Fruit fly (Drosophila melanogaster) whole organism, embryonic: Measurements from ENCODE around the gene Lrrk.

Experiments used
- Awh ChIP-seq: fragments of 200-800 bp; sonication (Bioruptor generic); IDR thresholded peaks from 2 replicates; pipeline ENCODE4, ENCODE4 v1.3.6; 2022; ENCODE audit warnings: missing biosample characterization, missing genetic modification characterization
- CG10274 ChIP-seq: fragments of 200-800 bp; sonication (Bioruptor generic); optimal IDR thresholded peaks from 3 replicates; lab custom pipeline; 2017; ENCODE audit warnings: missing biosample characterization, mild to moderate bottlenecking, missing genetic modification characterization
- CG15011 ChIP-seq: fragments of 200-800 bp; sonication (Bioruptor generic); optimal IDR thresholded peaks from 3 replicates; lab custom pipeline; 2018; ENCODE audit warnings: missing biosample characterization, mild to moderate bottlenecking, missing genetic modification characterization
- CG18476 ChIP-seq: fragments of 200-800 bp; sonication (Bioruptor generic); optimal IDR thresholded peaks from 2 replicates; lab custom pipeline; 2016; ENCODE audit warnings: missing biosample characterization, mild to moderate bottlenecking, missing genetic modification characterization
- CG2116 ChIP-seq: fragments of 200-800 bp; sonication (Bioruptor generic); optimal IDR thresholded peaks from 3 replicates; lab custom pipeline; 2018; ENCODE audit warnings: missing biosample characterization, mild to moderate bottlenecking, missing genetic modification characterization
- CG2120 ChIP-seq: fragments of 200-800 bp; sonication (Bioruptor generic); optimal IDR thresholded peaks from 3 replicates; lab custom pipeline; 2016; ENCODE audit warnings: missing biosample characterization, missing genetic modification characterization
- CG3065 ChIP-seq: fragments of 200-800 bp; sonication (Bioruptor generic); optimal IDR thresholded peaks from 2 replicates; lab custom pipeline; 2016; ENCODE audit warnings: missing biosample characterization, missing genetic modification characterization
- CG31365 ChIP-seq: fragments of 200-800 bp; sonication (Bioruptor generic); optimal IDR thresholded peaks from 2 replicates; lab custom pipeline; 2018; ENCODE audit warnings: missing biosample characterization, mild to moderate bottlenecking, missing genetic modification characterization
- CG31388 ChIP-seq: fragments of 200-800 bp; sonication (Bioruptor generic); optimal IDR thresholded peaks from 2 replicates; lab custom pipeline; 2016; ENCODE audit warnings: missing biosample characterization, missing genetic modification characterization
- CG43689 ChIP-seq: fragments of 200-800 bp; sonication (Bioruptor generic); IDR thresholded peaks from 2 replicates; pipeline ENCODE4 v1.3.6; 2022; ENCODE audit warnings: missing biosample characterization, missing genetic modification characterization
- CG5953 ChIP-seq: fragments of 200-800 bp; sonication (Bioruptor generic); IDR thresholded peaks from 2 replicates; pipeline ENCODE4 v1.3.6; 2022; ENCODE audit warnings: missing biosample characterization, missing genetic modification characterization
- CG6272 ChIP-seq: fragments of 200-800 bp; sonication (Bioruptor generic); IDR thresholded peaks from 2 replicates; pipeline ENCODE4 v1.3.6; 2022; ENCODE audit warnings: missing biosample characterization, missing genetic modification characterization
- CG7372 ChIP-seq: fragments of 200-800 bp; sonication (Bioruptor generic); IDR thresholded peaks from 2 replicates; pipeline ENCODE4 v1.3.6; 2022; ENCODE audit warnings: missing biosample characterization, missing genetic modification characterization
- CG7745 ChIP-seq: fragments of 200-800 bp; sonication (Bioruptor generic); optimal IDR thresholded peaks from 2 replicates; lab custom pipeline; 2018; ENCODE audit warnings: missing biosample characterization, mild to moderate bottlenecking, missing genetic modification characterization, moderate library complexity
- CG9609 ChIP-seq: fragments of 200-800 bp; sonication (Bioruptor generic); optimal IDR thresholded peaks from 3 replicates; lab custom pipeline; 2016; ENCODE audit warnings: missing biosample characterization, missing genetic modification characterization
- Chrac-16 ChIP-seq: fragments of 200-800 bp; sonication (Bioruptor generic); optimal IDR thresholded peaks from 3 replicates; lab custom pipeline; 2016; ENCODE audit warnings: missing biosample characterization, missing genetic modification characterization
- D19A ChIP-seq: fragments of 200-800 bp; optimal IDR thresholded peaks from 3 replicates; lab custom pipeline; 2019; ENCODE audit warnings: missing biosample characterization, mild to moderate bottlenecking, missing genetic modification characterization, moderate library complexity
- Doc2 ChIP-seq: fragments of 200-800 bp; sonication (Bioruptor generic); IDR thresholded peaks from 2 replicates; pipeline ENCODE4 v1.3.6; 2022; ENCODE audit warnings: missing biosample characterization, missing genetic modification characterization
- Fer1 ChIP-seq: fragments of 200-800 bp; sonication (Bioruptor generic); optimal IDR thresholded peaks from 2 replicates; lab custom pipeline; 2017; ENCODE audit warnings: missing biosample characterization, mild to moderate bottlenecking, missing genetic modification characterization
- Gsc ChIP-seq: fragments of 200-800 bp; sonication (Bioruptor generic); IDR thresholded peaks from 2 replicates; pipeline ENCODE4 v1.3.6; 2022; ENCODE audit warnings: missing biosample characterization, missing genetic modification characterization
- HHEX ChIP-seq: fragments of 200-800 bp; sonication (Bioruptor generic); optimal IDR thresholded peaks from 3 replicates; lab custom pipeline; 2017; ENCODE audit warnings: missing biosample characterization, mild to moderate bottlenecking, missing genetic modification characterization, missing genetic modification reagents
- HmgZ ChIP-seq: fragments of 200-800 bp; sonication (Bioruptor generic); optimal IDR thresholded peaks from 2 replicates; lab custom pipeline; 2018; ENCODE audit warnings: missing biosample characterization, mild to moderate bottlenecking, missing genetic modification characterization
- MBD-R2 ChIP-seq: fragments of 200-800 bp; sonication (Bioruptor generic); IDR thresholded peaks from 2 replicates; pipeline ENCODE4 v1.3.6; 2022; ENCODE audit warnings: missing biosample characterization, missing genetic modification characterization
- Mad ChIP-seq: fragments of 200-800 bp; sonication (Bioruptor generic); optimal IDR thresholded peaks from 2 replicates; lab custom pipeline; 2016; ENCODE audit warnings: missing biosample characterization, missing genetic modification characterization
- NfI ChIP-seq: fragments of 200-800 bp; sonication (Bioruptor generic); optimal IDR thresholded peaks from 3 replicates; lab custom pipeline; 2018; ENCODE audit warnings: missing biosample characterization, mild to moderate bottlenecking, missing genetic modification characterization, moderate library complexity
- Ravus ChIP-seq: fragments of 200-800 bp; sonication (Bioruptor generic); IDR thresholded peaks from 2 replicates; pipeline ENCODE4 v1.3.6; 2022; ENCODE audit warnings: missing biosample characterization, missing genetic modification characterization
- Sin3A ChIP-seq: fragments of >200 bp; optimal IDR thresholded peaks from 2 replicates; lab custom pipeline; 2018
- TFAM ChIP-seq: fragments of 200-800 bp; sonication (Bioruptor generic); optimal IDR thresholded peaks from 2 replicates; lab custom pipeline; 2017; ENCODE audit warnings: missing biosample characterization, missing genetic modification characterization, inconsistent platforms
- Trl ChIP-seq, 3 experiments: fragments of >200 bp in 2 of 3; fragments of 200-800 bp in 1 of 3; sonication (Bioruptor generic) in 1 of 3; optimal IDR thresholded peaks; 2 replicates in 1 of 3; 3 replicates in 2 of 3; lab custom pipeline; 2016 to 2017; ENCODE audit warnings: missing biosample characterization in 1 of 3, missing genetic modification characterization in 1 of 3
- bab2 ChIP-seq: fragments of 200-800 bp; sonication (Bioruptor generic); optimal IDR thresholded peaks from 2 replicates; lab custom pipeline; 2016; ENCODE audit warnings: missing biosample characterization, missing genetic modification characterization
- cas ChIP-seq: fragments of 200-800 bp; sonication (Bioruptor generic); IDR thresholded peaks from 2 replicates; pipeline ENCODE4 v1.3.6; 2022; ENCODE audit warnings: missing biosample characterization, missing genetic modification characterization
- chm ChIP-seq: fragments of 200-800 bp; sonication (Bioruptor generic); IDR thresholded peaks from 2 replicates; pipeline ENCODE4 v1.3.6; 2022; ENCODE audit warnings: missing biosample characterization, missing genetic modification characterization
- dm ChIP-seq: fragments of 200-800 bp; sonication (Bioruptor generic); optimal IDR thresholded peaks from 3 replicates; lab custom pipeline; 2016; ENCODE audit warnings: missing biosample characterization, missing genetic modification characterization
- eve ChIP-seq, 2 experiments: fragments of >200 bp; optimal IDR thresholded peaks; 2 replicates each; lab custom pipeline; 2017; ENCODE audit warnings: missing biosample characterization in 2 of 2, missing genetic modification characterization in 2 of 2
- fd102C ChIP-seq: fragments of 200-800 bp; sonication (Bioruptor generic); optimal IDR thresholded peaks from 2 replicates; lab custom pipeline; 2018; ENCODE audit warnings: missing biosample characterization, mild to moderate bottlenecking, missing genetic modification characterization, moderate library complexity
- fd96Cb ChIP-seq: fragments of 200-800 bp; sonication (Bioruptor generic); optimal IDR thresholded peaks from 2 replicates; lab custom pipeline; 2018; ENCODE audit warnings: missing biosample characterization, mild to moderate bottlenecking, missing genetic modification characterization, moderate library complexity
- fu2 ChIP-seq: fragments of 200-800 bp; sonication (Bioruptor generic); optimal IDR thresholded peaks from 2 replicates; lab custom pipeline; 2016; ENCODE audit warnings: missing biosample characterization, missing genetic modification characterization
- gt ChIP-seq: fragments of 200-800 bp; sonication (Bioruptor generic); IDR thresholded peaks from 2 replicates; pipeline ENCODE4 v1.3.6; 2022; ENCODE audit warnings: missing biosample characterization, missing genetic modification characterization
- jumu ChIP-seq: fragments of 200-800 bp; sonication (Bioruptor generic); optimal IDR thresholded peaks from 3 replicates; lab custom pipeline; 2016; ENCODE audit warnings: missing biosample characterization, missing genetic modification characterization
- kay ChIP-seq: fragments of 200-800 bp; sonication (Bioruptor generic); optimal IDR thresholded peaks from 2 replicates; lab custom pipeline; 2016; ENCODE audit warnings: missing biosample characterization, missing genetic modification characterization
- mld ChIP-seq: fragments of 200-800 bp; sonication (Bioruptor generic); IDR thresholded peaks from 3 replicates; pipeline ENCODE4 v1.3.6; 2022; ENCODE audit warnings: missing biosample characterization, missing genetic modification characterization; ENCODE audit not compliant: partially characterized antibody
- pum ChIP-seq: fragments of 200-800 bp; sonication (Bioruptor generic); optimal IDR thresholded peaks from 2 replicates; lab custom pipeline; 2016; ENCODE audit warnings: missing biosample characterization, missing genetic modification characterization
- sd ChIP-seq: fragments of 200-800 bp; sonication (Bioruptor generic); optimal IDR thresholded peaks from 3 replicates; lab custom pipeline; 2018; ENCODE audit warnings: missing biosample characterization, mild to moderate bottlenecking, missing genetic modification characterization, moderate library complexity
- sima ChIP-seq: fragments of 200-800 bp; sonication (Bioruptor generic); optimal IDR thresholded peaks from 2 replicates; lab custom pipeline; 2016; ENCODE audit warnings: missing biosample characterization, missing genetic modification characterization
- slbo ChIP-seq: fragments of 200-800 bp; sonication (Bioruptor generic); IDR thresholded peaks from 2 replicates; pipeline ENCODE4 v1.3.6; 2022; ENCODE audit warnings: missing biosample characterization, missing genetic modification characterization
- sqz ChIP-seq: fragments of 200-800 bp; sonication (Bioruptor generic); optimal IDR thresholded peaks from 3 replicates; lab custom pipeline; 2018; ENCODE audit warnings: missing biosample characterization, mild to moderate bottlenecking, missing genetic modification characterization
- sr ChIP-seq: fragments of 200-800 bp; sonication (Bioruptor generic); IDR thresholded peaks from 3 replicates; pipeline ENCODE4 v1.3.6; 2022; ENCODE audit warnings: missing biosample characterization, missing genetic modification characterization
- sug ChIP-seq: fragments of 200-800 bp; optimal IDR thresholded peaks from 2 replicates; lab custom pipeline; 2019; ENCODE audit warnings: missing biosample characterization, mild to moderate bottlenecking, missing genetic modification characterization, moderate library complexity
- toy ChIP-seq: fragments of 200-800 bp; sonication (Bioruptor generic); IDR thresholded peaks from 2 replicates; pipeline ENCODE4 v1.3.6; 2022; ENCODE audit warnings: missing biosample characterization, missing genetic modification characterization
- zf30C ChIP-seq: fragments of 200-800 bp; sonication (Bioruptor generic); optimal IDR thresholded peaks from 3 replicates; lab custom pipeline; 2018; ENCODE audit warnings: missing biosample characterization, mild to moderate bottlenecking, missing genetic modification characterization

The Lrrk gene

DNA sequence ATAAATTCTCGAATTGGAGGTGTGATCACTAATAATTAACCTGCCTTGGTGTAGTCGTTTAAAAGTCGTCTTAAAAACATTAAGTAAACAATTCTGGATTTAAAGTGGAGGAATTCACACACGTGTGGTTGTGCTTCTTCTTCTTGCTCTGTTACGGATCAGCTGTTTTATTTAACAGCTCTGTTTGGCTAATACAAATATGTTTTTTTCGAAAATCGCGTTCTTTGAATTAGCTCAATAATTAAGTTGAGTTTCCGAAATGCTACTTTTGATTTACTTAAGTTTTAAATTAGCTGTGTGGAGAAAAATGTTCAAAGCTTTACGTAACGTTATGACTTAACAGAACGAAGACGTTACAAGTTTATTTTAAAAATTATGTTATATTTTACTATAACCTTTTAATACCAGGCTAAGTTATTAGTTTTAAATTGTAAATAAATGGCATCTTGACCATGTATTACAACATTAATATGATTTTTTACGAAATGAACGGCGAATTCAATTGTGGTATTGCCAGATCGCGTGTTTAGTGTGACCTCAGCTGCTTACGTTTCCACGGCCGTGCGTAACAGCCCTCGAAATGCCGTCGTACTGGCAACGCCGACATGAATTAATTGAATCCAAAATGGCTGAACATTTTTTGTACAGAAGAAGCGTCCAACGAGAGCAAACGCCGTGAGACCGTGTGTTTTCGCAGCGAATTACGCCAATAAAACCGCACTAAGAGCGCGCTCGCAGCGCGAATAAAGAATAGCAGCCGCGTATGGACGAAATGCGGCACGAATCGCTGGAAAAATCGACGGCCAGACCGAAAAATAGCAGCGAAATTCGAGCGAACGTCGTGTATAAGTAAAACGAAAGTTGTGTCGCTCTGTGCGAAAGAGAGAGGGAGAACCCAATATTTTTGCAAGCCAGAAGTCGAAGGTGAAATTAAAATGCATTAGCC is 42.5 kb upstream of the Lrrk start, which contains the start of the genes Pus1 and bon (continued):
- TF ChIP-seq CG18476 (GFP tag; lab: Kevin White, UChicago) = no peak
- TF ChIP-seq pum (GFP tag; lab: Kevin White, UChicago) = peak; percentile 14
- TF ChIP-seq CG43689 = no peak
- TF ChIP-seq jumu (GFP tag; lab: Kevin White, UChicago) = peak; percentile 32
- TF ChIP-seq Doc2 = no peak
- TF ChIP-seq sug (tag; lab: Kevin White, UChicago) = peak; percentile 47
- peak; percentile 12 for TF ChIP-seq NfI (GFP tag; lab: Kevin White, UChicago)
- peak in 1 of 2 experiments; percentile 34 for TF ChIP-seq Trl (optimal IDR thresholded peaks at IDR 0.05; lab: Kevin White, UChicago)
- no peak for TF ChIP-seq Trl (GFP tag; optimal IDR thresholded peaks at IDR 0.05; lab: Kevin White, UChicago)
- TF ChIP-seq CG7745 (tag; lab: Kevin White, UChicago) = no peak
- no peak for TF ChIP-seq Ravus (GFP tag; lab: Robert Waterston, UW)
- TF ChIP-seq gt (GFP tag; lab: Robert Waterston, UW) = no peak
- TF ChIP-seq fd102C (GFP tag; lab: Kevin White, UChicago) = no peak
- TF ChIP-seq zf30C (GFP tag; lab: Kevin White, UChicago) = no peak
- 0 out of 2 replicates have a peak, but pooled peaks have one; percentile 34 for TF ChIP-seq MBD-R2
- no peak for TF ChIP-seq Gsc (GFP tag; lab: Robert Waterston, UW)
- peak; percentile 52; the same call in 1 of the 2 replicates for TF ChIP-seq slbo
- peak; percentile 68 for TF ChIP-seq sd (tag; lab: Kevin White, UChicago)
- TF ChIP-seq Mad (GFP tag; lab: Kevin White, UChicago) = peak; percentile 42
- TF ChIP-seq CG2116 = no peak
- TF ChIP-seq cas (GFP tag; lab: Robert Waterston, UW) = no peak
- TF ChIP-seq fd96Cb (tag; lab: Kevin White, UChicago) = no peak
- TF ChIP-seq CG7372 (GFP tag; lab: Robert Waterston, UW) = no peak
- TF ChIP-seq CG3065 (GFP tag; lab: Kevin White, UChicago) = no peak
- TF ChIP-seq HmgZ (tag; lab: Kevin White, UChicago) = peak; percentile 29
- no peak for TF ChIP-seq CG15011 (GFP tag; lab: Kevin White, UChicago)
- TF ChIP-seq chm (GFP tag; lab: Robert Waterston, UW) = no peak
- TF ChIP-seq toy (GFP tag; lab: Robert Waterston, UW) = no peak
- no peak for TF ChIP-seq TFAM (GFP tag; lab: Kevin White, UChicago)
- no peak for TF ChIP-seq CG6272 (GFP tag; lab: Robert Waterston, UW)
- no peak for TF ChIP-seq eve (GFP tag; optimal IDR thresholded peaks at IDR 0.05; lab: Kevin White, UChicago)
- TF ChIP-seq D19A (tag; lab: Kevin White, UChicago) = no peak
- peak; percentile 16 for TF ChIP-seq Chrac-16
- no peak for TF ChIP-seq sima (GFP tag; lab: Kevin White, UChicago)
- no peak for TF ChIP-seq sr
- TF ChIP-seq HHEX = no peak
- peak; percentile 43 for TF ChIP-seq Sin3A (lab: Kevin White, UChicago)
- TF ChIP-seq CG10274 = no peak
- 0 out of 2 replicates have a peak, but pooled peaks have one; percentile 26 for TF ChIP-seq CG5953 (GFP tag; lab: Robert Waterston, UW)
- TF ChIP-seq Fer1 (GFP tag; lab: Kevin White, UChicago) = no peak
- TF ChIP-seq Awh (GFP tag; lab: Robert Waterston, UW) = no peak
- TF ChIP-seq CG9609 (GFP tag; lab: Kevin White, UChicago) = no peak
- peak; percentile 76 for TF ChIP-seq sqz (GFP tag; lab: Kevin White, UChicago)
- no peak for TF ChIP-seq mld (GFP tag; lab: Robert Waterston, UW)
- peak; percentile 53 for TF ChIP-seq dm (GFP tag; lab: Kevin White, UChicago)
- TF ChIP-seq CG31365 (tag; lab: Kevin White, UChicago) = no peak
- TF ChIP-seq CG31388 (GFP tag; lab: Kevin White, UChicago) = no peak
- peak; percentile 25 for TF ChIP-seq fu2 (GFP tag; lab: Kevin White, UChicago)
- peak; percentile 50 for TF ChIP-seq CG2120 (GFP tag; lab: Kevin White, UChicago)
- TF ChIP-seq kay (GFP tag; lab: Kevin White, UChicago) = no peak
- TF ChIP-seq bab2 (GFP tag; lab: Kevin White, UChicago) = peak; percentile 22
